In genomic region chrX:17799070-17799802, dm6 we compare ENCODE assay signal across 1 fruit fly cellular context.
TF ChIP-seq lines count a peak whose summit lies in the region.

No protein-coding gene starts in this region.

TF ChIP-seq in whole organism, embryonic, 481 proteins besides CTCF, POLR2A, EP300 and RAD21 (continued from another document and continues in another):
- peak; percentile 21 for TF ChIP-seq Six4 (GFP tag; optimal IDR thresholded peaks at IDR 0.05; lab: Kevin White, UChicago)
- no peak for TF ChIP-seq Atf6 (GFP tag; IDR thresholded peaks at IDR 0.05; lab: Robert Waterston, UW)
- TF ChIP-seq CG7556 (GFP tag; optimal IDR thresholded peaks at IDR 0.05; lab: Kevin White, UChicago) = peak; percentile 33
- TF ChIP-seq Mes4 (GFP tag; optimal IDR thresholded peaks at IDR 0.05; lab: Kevin White, UChicago) = no peak
- no peak for TF ChIP-seq CG6654 (GFP tag; optimal IDR thresholded peaks at IDR 0.05; lab: Kevin White, UChicago)
- TF ChIP-seq ranshi (GFP tag; IDR thresholded peaks at IDR 0.05; lab: Robert Waterston, UW) = no peak
- no peak for TF ChIP-seq CG12219 (GFP tag; optimal IDR thresholded peaks at IDR 0.05; lab: Kevin White, UChicago)
- peak; percentile 91 for TF ChIP-seq pfk (GFP tag; optimal IDR thresholded peaks at IDR 0.05; lab: Kevin White, UChicago)
- no peak for TF ChIP-seq br (optimal IDR thresholded peaks at IDR 0.05; lab: Kevin White, UChicago)
- TF ChIP-seq ind (GFP tag; optimal IDR thresholded peaks at IDR 0.05; lab: Kevin White, UChicago) = peak; percentile 13
- no peak for TF ChIP-seq CG10462 (GFP tag; optimal IDR thresholded peaks at IDR 0.05; lab: Kevin White, UChicago)
- TF ChIP-seq CG43689 (GFP tag; IDR thresholded peaks at IDR 0.05; lab: Robert Waterston, UW) = no peak
- TF ChIP-seq CG5180 (GFP tag; optimal IDR thresholded peaks at IDR 0.05; lab: Kevin White, UChicago) = no peak
- peak; percentile 48; the same call in 2 of the 3 replicates for TF ChIP-seq dysf (GFP tag; IDR thresholded peaks at IDR 0.05; lab: Robert Waterston, UW)
- peak; percentile 11 for TF ChIP-seq Meics (GFP tag; optimal IDR thresholded peaks at IDR 0.05; lab: Kevin White, UChicago)
- TF ChIP-seq insv (GFP tag; optimal IDR thresholded peaks at IDR 0.05; lab: Kevin White, UChicago) = no peak
- TF ChIP-seq eve (GFP tag; optimal IDR thresholded peaks at IDR 0.05; lab: Kevin White, UChicago) = no peak
- peak; percentile 65 for TF ChIP-seq dmrt11E (tag; optimal IDR thresholded peaks at IDR 0.05; lab: Kevin White, UChicago)
- TF ChIP-seq CG10565 (GFP tag; optimal IDR thresholded peaks at IDR 0.05; lab: Kevin White, UChicago) = no peak
- no peak for TF ChIP-seq Optix (GFP tag; IDR thresholded peaks at IDR 0.05; lab: Robert Waterston, UW)
- peak; percentile 22; the same call in 1 of the 3 replicates for TF ChIP-seq tgo (GFP tag; IDR thresholded peaks at IDR 0.05; lab: Robert Waterston, UW)
- TF ChIP-seq Chrac-16 (GFP tag; optimal IDR thresholded peaks at IDR 0.05; lab: Kevin White, UChicago) = peak; percentile 8
- peak; percentile 30; the same call in 1 of the 2 replicates for TF ChIP-seq Ptx1 (GFP tag; IDR thresholded peaks at IDR 0.05; lab: Robert Waterston, UW)
- no peak for TF ChIP-seq Dek (tag; optimal IDR thresholded peaks at IDR 0.05; lab: Kevin White, UChicago)
- TF ChIP-seq Hr51 (GFP tag; optimal IDR thresholded peaks at IDR 0.05; lab: Kevin White, UChicago) = peak in 1 of 2 experiments; percentile 39
- TF ChIP-seq tin (GFP tag; optimal IDR thresholded peaks at IDR 0.05; lab: Kevin White, UChicago) = no peak
- peak; percentile 95 for TF ChIP-seq D19A (tag; optimal IDR thresholded peaks at IDR 0.05; lab: Kevin White, UChicago)
- TF ChIP-seq sens (GFP tag; lab: Kevin White, UChicago) = peak; percentile 74
- TF ChIP-seq otp (GFP tag; IDR thresholded peaks at IDR 0.05; lab: Robert Waterston, UW) = no peak
- peak; percentile 61 for TF ChIP-seq phol (tag; optimal IDR thresholded peaks at IDR 0.05; lab: Kevin White, UChicago)
- peak; percentile 28 for TF ChIP-seq CG10267 (tag; optimal IDR thresholded peaks at IDR 0.05; lab: Kevin White, UChicago)
- TF ChIP-seq CG17361 (GFP tag; IDR thresholded peaks at IDR 0.05; lab: Robert Waterston, UW) = peak; percentile 46; the same call in 1 of the 3 replicates
- TF ChIP-seq ken (GFP tag; IDR thresholded peaks at IDR 0.05; lab: Robert Waterston, UW) = no peak
- TF ChIP-seq YL-1 (GFP tag; optimal IDR thresholded peaks at IDR 0.05; lab: Kevin White, UChicago) = no peak
- no peak for TF ChIP-seq disco-r (GFP tag; optimal IDR thresholded peaks at IDR 0.05; lab: Kevin White, UChicago)
- TF ChIP-seq CG6854 (GFP tag; optimal IDR thresholded peaks at IDR 0.05; lab: Kevin White, UChicago) = no peak
- no peak for TF ChIP-seq mirr (GFP tag; optimal IDR thresholded peaks at IDR 0.05; lab: Kevin White, UChicago)
- peak; percentile 44 for TF ChIP-seq cg (GFP tag; optimal IDR thresholded peaks at IDR 0.05; lab: Kevin White, UChicago)
- TF ChIP-seq oc (tag; optimal IDR thresholded peaks at IDR 0.05; lab: Kevin White, UChicago) = no peak
- TF ChIP-seq CG7786 (GFP tag; optimal IDR thresholded peaks at IDR 0.05; lab: Kevin White, UChicago) = no peak
- peak; percentile 47 for TF ChIP-seq CG12391 (tag; optimal IDR thresholded peaks at IDR 0.05; lab: Kevin White, UChicago)
- TF ChIP-seq CG11696 (GFP tag; IDR thresholded peaks at IDR 0.05; lab: Robert Waterston, UW) = no peak
- TF ChIP-seq D (optimal IDR thresholded peaks at IDR 0.05; lab: Kevin White, UChicago) = no peak
- peak; percentile 55 for TF ChIP-seq D (GFP tag; optimal IDR thresholded peaks at IDR 0.05; lab: Kevin White, UChicago)
- TF ChIP-seq prd (optimal IDR thresholded peaks at IDR 0.05; lab: Kevin White, UChicago) = no peak
- peak; percentile 41; the same call in 1 of the 3 replicates for TF ChIP-seq prd (GFP tag; IDR thresholded peaks at IDR 0.05; lab: Robert Waterston, UW)
- TF ChIP-seq CG4404 (GFP tag; IDR thresholded peaks at IDR 0.05; lab: Robert Waterston, UW) = peak; percentile 38; the same call in 1 of the 2 replicates
- TF ChIP-seq CrebB (tag; optimal IDR thresholded peaks at IDR 0.05; lab: Kevin White, UChicago) = no peak
- no peak for TF ChIP-seq hth (optimal IDR thresholded peaks at IDR 0.05; lab: Kevin White, UChicago)
- peak; percentile 4 for TF ChIP-seq trem (tag; optimal IDR thresholded peaks at IDR 0.05; lab: Kevin White, UChicago)
- TF ChIP-seq CG12236 (GFP tag; optimal IDR thresholded peaks at IDR 0.05; lab: Kevin White, UChicago) = no peak
- no peak for TF ChIP-seq wor (GFP tag; IDR thresholded peaks at IDR 0.05; lab: Robert Waterston, UW)
- no peak for TF ChIP-seq salm (tag; optimal IDR thresholded peaks at IDR 0.05; lab: Kevin White, UChicago)
- peak; percentile 22 for TF ChIP-seq CG16815 (GFP tag; optimal IDR thresholded peaks at IDR 0.05; lab: Kevin White, UChicago)
- TF ChIP-seq sens-2 (GFP tag; IDR thresholded peaks at IDR 0.05; lab: Robert Waterston, UW) = no peak
- no peak for TF ChIP-seq CG14050 (GFP tag; IDR thresholded peaks at IDR 0.05; lab: Robert Waterston, UW)
- TF ChIP-seq Ssrp (tag; optimal IDR thresholded peaks at IDR 0.05; lab: Kevin White, UChicago) = peak; percentile 24
- no peak for TF ChIP-seq CG14965 (GFP tag; optimal IDR thresholded peaks at IDR 0.05; lab: Kevin White, UChicago; ENCODE audit: borderline replicate concordance)
- TF ChIP-seq al (GFP tag; IDR thresholded peaks at IDR 0.05; lab: Robert Waterston, UW) = no peak
- TF ChIP-seq CHES-1-like (GFP tag; optimal IDR thresholded peaks at IDR 0.05; lab: Kevin White, UChicago) = no peak
- TF ChIP-seq CG2678 (tag; optimal IDR thresholded peaks at IDR 0.05; lab: Kevin White, UChicago) = peak; percentile 56
- TF ChIP-seq Ets65A (GFP tag; lab: Kevin White, UChicago) = no peak
- TF ChIP-seq CG10959 (GFP tag; IDR thresholded peaks at IDR 0.05; lab: Robert Waterston, UW) = peak; percentile 21; the same call in 1 of the 2 replicates
- TF ChIP-seq pros (GFP tag; optimal IDR thresholded peaks at IDR 0.05; lab: Kevin White, UChicago) = peak; percentile 67
- no peak for TF ChIP-seq Ada2b (GFP tag; IDR thresholded peaks at IDR 0.05; lab: Robert Waterston, UW)
- no peak for TF ChIP-seq luna (GFP tag; optimal IDR thresholded peaks at IDR 0.05; lab: Kevin White, UChicago)
- peak; percentile 19 for TF ChIP-seq gsb-n (tag; optimal IDR thresholded peaks at IDR 0.05; lab: Kevin White, UChicago)
- no peak for TF ChIP-seq crp (GFP tag; optimal IDR thresholded peaks at IDR 0.05; lab: Kevin White, UChicago)
- TF ChIP-seq pan (optimal IDR thresholded peaks at IDR 0.05; lab: Kevin White, UChicago) = no peak
- TF ChIP-seq pan (GFP tag; optimal IDR thresholded peaks at IDR 0.05 in 1 of 2, IDR thresholded peaks at IDR 0.05 in 1 of 2) = peak in 1 of 2 experiments; percentile 34
- TF ChIP-seq CG9609 (GFP tag; optimal IDR thresholded peaks at IDR 0.05; lab: Kevin White, UChicago) = no peak
- peak in 1 of 2 experiments; percentile 4 for TF ChIP-seq Pdp1 (GFP tag; optimal IDR thresholded peaks at IDR 0.05; lab: Kevin White, UChicago)
- 0 out of 2 replicates have a peak, but pooled peaks have one; percentile 10 for TF ChIP-seq CG10366 (GFP tag; IDR thresholded peaks at IDR 0.05; lab: Robert Waterston, UW)
- no peak for TF ChIP-seq cato (GFP tag; optimal IDR thresholded peaks at IDR 0.05; lab: Kevin White, UChicago; ENCODE audit: borderline replicate concordance)
- TF ChIP-seq CG13424 (tag; optimal IDR thresholded peaks at IDR 0.05; lab: Kevin White, UChicago) = peak; percentile 38
- no peak for TF ChIP-seq CG10321 (GFP tag; IDR thresholded peaks at IDR 0.05; lab: Robert Waterston, UW)
- no peak for TF ChIP-seq sc (optimal IDR thresholded peaks at IDR 0.05; lab: Kevin White, UChicago)
- peak; percentile 40 for TF ChIP-seq sc (GFP tag; optimal IDR thresholded peaks at IDR 0.05; lab: Kevin White, UChicago)
- no peak for TF ChIP-seq repo (GFP tag; optimal IDR thresholded peaks at IDR 0.05; lab: Kevin White, UChicago)
- no peak for TF ChIP-seq zen2 (GFP tag; IDR thresholded peaks at IDR 0.05; lab: Robert Waterston, UW; ENCODE audit: partially characterized antibody)
- TF ChIP-seq CG34422 (GFP tag; IDR thresholded peaks at IDR 0.05; lab: Robert Waterston, UW) = no peak
- TF ChIP-seq kah (GFP tag; optimal IDR thresholded peaks at IDR 0.05; lab: Kevin White, UChicago) = no peak
- TF ChIP-seq dan (GFP tag; IDR thresholded peaks at IDR 0.05; lab: Robert Waterston, UW) = no peak
- no peak for TF ChIP-seq CG2875 (GFP tag; optimal IDR thresholded peaks at IDR 0.05; lab: Kevin White, UChicago)
- no peak for TF ChIP-seq yki (optimal IDR thresholded peaks at IDR 0.05; lab: Kevin White, UChicago)
- no peak for TF ChIP-seq Eip74EF (GFP tag; optimal IDR thresholded peaks at IDR 0.05; lab: Kevin White, UChicago)
- no peak for TF ChIP-seq Usf (GFP tag; optimal IDR thresholded peaks at IDR 0.05; lab: Kevin White, UChicago)
- no peak for TF ChIP-seq mld (GFP tag; IDR thresholded peaks at IDR 0.05; lab: Robert Waterston, UW; ENCODE audit: partially characterized antibody)
- no peak for TF ChIP-seq Rfx (GFP tag; IDR thresholded peaks at IDR 0.05; lab: Robert Waterston, UW)
- no peak for TF ChIP-seq CG17802 (tag; optimal IDR thresholded peaks at IDR 0.05; lab: Kevin White, UChicago)
- TF ChIP-seq CG17328 (GFP tag; IDR thresholded peaks at IDR 0.05; lab: Robert Waterston, UW) = peak; percentile 49; the same call in 1 of the 2 replicates
- TF ChIP-seq fu2 (GFP tag; optimal IDR thresholded peaks at IDR 0.05; lab: Kevin White, UChicago) = no peak
- peak; percentile 42 for TF ChIP-seq Med (GFP tag; lab: Kevin White, UChicago)
- peak; percentile 43 for TF ChIP-seq CG8388 (GFP tag; optimal IDR thresholded peaks at IDR 0.05; lab: Kevin White, UChicago)
- TF ChIP-seq CG17385 (GFP tag; optimal IDR thresholded peaks at IDR 0.05; lab: Kevin White, UChicago) = peak; percentile 4
- TF ChIP-seq Dip2 (GFP tag; IDR thresholded peaks at IDR 0.05; lab: Robert Waterston, UW) = no peak
- 0 out of 2 replicates have a peak, but pooled peaks have one; percentile 26 for TF ChIP-seq sisA (GFP tag; IDR thresholded peaks at IDR 0.05; lab: Robert Waterston, UW)
- TF ChIP-seq onecut (GFP tag; IDR thresholded peaks at IDR 0.05; lab: Robert Waterston, UW) = 0 out of 2 replicates have a peak, but pooled peaks have one; percentile 10
- TF ChIP-seq CG15269 (tag; optimal IDR thresholded peaks at IDR 0.05; lab: Kevin White, UChicago) = peak; percentile 20
- TF ChIP-seq CG7839 (tag; optimal IDR thresholded peaks at IDR 0.05; lab: Kevin White, UChicago) = peak; percentile 58
- no peak for TF ChIP-seq CG4617 (GFP tag; optimal IDR thresholded peaks at IDR 0.05; lab: Kevin White, UChicago; ENCODE audit: borderline replicate concordance)
- no peak for TF ChIP-seq CG7372 (GFP tag; IDR thresholded peaks at IDR 0.05; lab: Robert Waterston, UW)
- no peak for TF ChIP-seq CG11560 (tag; IDR thresholded peaks at IDR 0.05; lab: Robert Waterston, UW)
- no peak for TF ChIP-seq Camta (GFP tag; optimal IDR thresholded peaks at IDR 0.05; lab: Kevin White, UChicago)
- TF ChIP-seq CG17568 (GFP tag; optimal IDR thresholded peaks at IDR 0.05; lab: Kevin White, UChicago) = no peak
- TF ChIP-seq run (tag; optimal IDR thresholded peaks at IDR 0.05; lab: Kevin White, UChicago) = no peak
- TF ChIP-seq CG17359 (tag; optimal IDR thresholded peaks at IDR 0.05; lab: Kevin White, UChicago) = no peak
- no peak for TF ChIP-seq dpn (GFP tag; optimal IDR thresholded peaks at IDR 0.05; lab: Kevin White, UChicago)
- TF ChIP-seq Dad (GFP tag; optimal IDR thresholded peaks at IDR 0.05; lab: Kevin White, UChicago) = no peak
- peak; percentile 13 for TF ChIP-seq Sox100B (GFP tag; optimal IDR thresholded peaks at IDR 0.05; lab: Kevin White, UChicago)
- no peak for TF ChIP-seq H15 (GFP tag; IDR thresholded peaks at IDR 0.05; lab: Robert Waterston, UW)
- no peak for TF ChIP-seq slbo (GFP tag; IDR thresholded peaks at IDR 0.05; lab: Robert Waterston, UW)
- TF ChIP-seq sr (GFP tag; IDR thresholded peaks at IDR 0.05; lab: Robert Waterston, UW) = no peak
- TF ChIP-seq CG15696 (tag; optimal IDR thresholded peaks at IDR 0.05; lab: Kevin White, UChicago) = peak; percentile 26
- peak; percentile 45 for TF ChIP-seq Blimp-1 (GFP tag; optimal IDR thresholded peaks at IDR 0.05; lab: Kevin White, UChicago)
- TF ChIP-seq Hr39 (optimal IDR thresholded peaks at IDR 0.05; lab: Kevin White, UChicago) = no peak
- no peak for TF ChIP-seq CG8765 (GFP tag; IDR thresholded peaks at IDR 0.05; lab: Robert Waterston, UW)
- no peak for TF ChIP-seq schlank (tag; optimal IDR thresholded peaks at IDR 0.05; lab: Kevin White, UChicago)
- TF ChIP-seq CoRest (tag; optimal IDR thresholded peaks at IDR 0.05; lab: Kevin White, UChicago) = peak; percentile 49
- TF ChIP-seq CG10654 (GFP tag; optimal IDR thresholded peaks at IDR 0.05; lab: Kevin White, UChicago) = no peak
- peak; percentile 25 for TF ChIP-seq ATbp (GFP tag; optimal IDR thresholded peaks at IDR 0.05; lab: Kevin White, UChicago)
- no peak for TF ChIP-seq cas (GFP tag; IDR thresholded peaks at IDR 0.05; lab: Robert Waterston, UW)
- TF ChIP-seq CG7928 (GFP tag; optimal IDR thresholded peaks at IDR 0.05; lab: Kevin White, UChicago) = no peak
- TF ChIP-seq CG10431 (GFP tag; optimal IDR thresholded peaks at IDR 0.05; lab: Kevin White, UChicago) = no peak
- TF ChIP-seq chif (GFP tag; optimal IDR thresholded peaks at IDR 0.05; lab: Kevin White, UChicago) = peak in 1 of 2 experiments; percentile 39
- TF ChIP-seq CG4820 (GFP tag; optimal IDR thresholded peaks at IDR 0.05; lab: Kevin White, UChicago) = peak; percentile 2
- TF ChIP-seq jing (GFP tag; optimal IDR thresholded peaks at IDR 0.05; lab: Kevin White, UChicago) = peak; percentile 15
- peak; percentile 62 for TF ChIP-seq CG11504 (tag; optimal IDR thresholded peaks at IDR 0.05; lab: Kevin White, UChicago)
- TF ChIP-seq CG6175 (GFP tag; IDR thresholded peaks at IDR 0.05; lab: Robert Waterston, UW) = no peak
- peak; percentile 29; the same call in 1 of the 2 replicates for TF ChIP-seq CG14667 (GFP tag; IDR thresholded peaks at IDR 0.05; lab: Robert Waterston, UW)
- TF ChIP-seq Bdp1 (GFP tag; optimal IDR thresholded peaks at IDR 0.05; lab: Kevin White, UChicago) = no peak
- no peak for TF ChIP-seq CG6765 (GFP tag; optimal IDR thresholded peaks at IDR 0.05; lab: Kevin White, UChicago)
- TF ChIP-seq CG9932 (GFP tag; IDR thresholded peaks at IDR 0.05; lab: Robert Waterston, UW) = no peak
- no peak for TF ChIP-seq Antp (GFP tag; optimal IDR thresholded peaks at IDR 0.05; lab: Kevin White, UChicago)
- TF ChIP-seq sim (GFP tag; IDR thresholded peaks at IDR 0.05; lab: Robert Waterston, UW) = no peak
- no peak for TF ChIP-seq ewg (GFP tag; optimal IDR thresholded peaks at IDR 0.05; lab: Kevin White, UChicago)
